Worm (Caenorhabditis elegans): ENCODE measurements around the gene R13A5.11.
A peak's percentile ranks its signal among the peaks of the same experiment; 100 is the strongest.

The R13A5.11 gene

DNA sequence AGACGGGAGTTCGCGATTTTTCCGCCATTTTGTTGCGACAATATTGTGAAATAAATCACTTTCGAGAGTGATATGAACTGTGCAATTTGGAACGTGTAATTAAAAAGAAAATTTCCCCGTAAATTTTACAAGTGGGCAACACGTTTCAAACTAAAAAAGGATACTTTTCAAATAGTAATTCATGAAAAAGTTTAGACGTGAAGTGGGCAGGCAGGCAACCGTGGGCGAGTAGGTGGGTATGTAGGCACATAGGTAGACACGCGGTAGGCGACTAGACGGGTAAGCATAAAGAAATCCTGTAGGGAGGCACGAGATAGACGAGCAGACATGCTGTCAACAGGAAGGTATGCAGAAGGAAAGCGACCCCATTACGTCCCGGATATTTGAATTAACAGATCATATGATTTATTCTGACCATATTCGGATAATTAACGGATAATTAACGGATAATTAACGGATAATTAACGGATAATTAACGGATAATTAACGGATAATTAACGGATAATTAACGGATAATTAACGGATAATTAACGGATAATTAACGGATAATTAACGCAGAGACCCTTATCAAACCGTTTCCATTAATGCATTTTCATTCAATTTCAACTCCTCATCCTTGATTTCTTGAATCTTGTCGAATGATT lies at the start of gene R13A5.11:
TSS of gene R13A5.11 (minus strand) at position 51 of the 644 bp plus-strand sequence.
- TF ChIP-seq ceh-43 (GFP tag; optimal IDR thresholded peaks at IDR 0.05) (peak; percentile 84), nhr-237 (tag; optimal IDR thresholded peaks at IDR 0.05) (no peak), M03D4.4 (tag; optimal IDR thresholded peaks at IDR 0.05) (no peak)

ce11 chrIII:7642015-7642414 lies 48.9 kb upstream of the R13A5.11 start:
- no peak for TF ChIP-seq mep-1 (tag; optimal IDR thresholded peaks at IDR 0.05)
- TF ChIP-seq elt-1 (tag; optimal IDR thresholded peaks at IDR 0.05; ENCODE audit: borderline replicate concordance, insufficient read depth): no peak
- TF ChIP-seq flh-1 (GFP tag; optimal IDR thresholded peaks at IDR 0.05): peak; percentile 61
- TF ChIP-seq unc-39 (tag; optimal IDR thresholded peaks at IDR 0.05): no peak
- TF ChIP-seq zip-8 (tag; optimal IDR thresholded peaks at IDR 0.05): no peak
- peak; percentile 63 for TF ChIP-seq drap-1 (GFP tag; optimal IDR thresholded peaks at IDR 0.05)
- no peak for TF ChIP-seq nhr-2 (tag; optimal IDR thresholded peaks at IDR 0.05)
- no peak for TF ChIP-seq ceh-39 (tag; optimal IDR thresholded peaks at IDR 0.05)
- TF ChIP-seq sem-2 (GFP tag; optimal IDR thresholded peaks at IDR 0.05): peak; percentile 51
- TF ChIP-seq nhr-28 (tag; optimal IDR thresholded peaks at IDR 0.05): no peak
- TF ChIP-seq bed-3 (GFP tag; optimal IDR thresholded peaks at IDR 0.05): no peak
- TF ChIP-seq unc-62 (GFP tag; optimal IDR thresholded peaks at IDR 0.05): no peak
- TF ChIP-seq ceh-43 (GFP tag; optimal IDR thresholded peaks at IDR 0.05): no peak
- no peak for TF ChIP-seq blmp-1 (tag; optimal IDR thresholded peaks at IDR 0.05)
- peak; percentile 9 for TF ChIP-seq tbx-8 (GFP tag; optimal IDR thresholded peaks at IDR 0.05)
- TF ChIP-seq lin-32 (GFP tag; optimal IDR thresholded peaks at IDR 0.05): peak; percentile 35
- TF ChIP-seq lsy-2 (tag; optimal IDR thresholded peaks at IDR 0.05): no peak
- TF ChIP-seq nhr-12 (tag; optimal IDR thresholded peaks at IDR 0.05): no peak
- TF ChIP-seq nhr-237 (tag; optimal IDR thresholded peaks at IDR 0.05): no peak
- peak; percentile 61 for TF ChIP-seq unc-120 (tag; optimal IDR thresholded peaks at IDR 0.05; ENCODE audit: poor library complexity, severe bottlenecking)
- TF ChIP-seq ztf-11 (tag; optimal IDR thresholded peaks at IDR 0.05): no peak
- no peak for TF ChIP-seq nhr-76 (tag; optimal IDR thresholded peaks at IDR 0.05)
- no peak for TF ChIP-seq elt-3 (tag; optimal IDR thresholded peaks at IDR 0.05)
- TF ChIP-seq ces-1 (GFP tag; optimal IDR thresholded peaks at IDR 0.05): no peak
- peak; percentile 76 for TF ChIP-seq sptf-1 (tag; optimal IDR thresholded peaks at IDR 0.05)
- peak; percentile 71 for TF ChIP-seq M03D4.4 (tag; optimal IDR thresholded peaks at IDR 0.05)
- no peak for TF ChIP-seq pha-4 (tag; optimal IDR thresholded peaks at IDR 0.05)
- TF ChIP-seq ceh-83 (GFP tag; optimal IDR thresholded peaks at IDR 0.05): peak; percentile 83
- no peak for TF ChIP-seq snpc-4 (tag; optimal IDR thresholded peaks at IDR 0.05)
- TF ChIP-seq lin-13 (tag; optimal IDR thresholded peaks at IDR 0.05): peak; percentile 20
- TF ChIP-seq ham-2 (GFP tag; optimal IDR thresholded peaks at IDR 0.05): no peak
- TF ChIP-seq mls-2 (tag; optimal IDR thresholded peaks at IDR 0.05): peak; percentile 65
- TF ChIP-seq hlh-1 (tag; optimal IDR thresholded peaks at IDR 0.05): no peak
- TF ChIP-seq mab-5 (tag; optimal IDR thresholded peaks at IDR 0.05): no peak
- peak; percentile 63 for TF ChIP-seq cnd-1 (tag; optimal IDR thresholded peaks at IDR 0.05)

ce11 chrIII:7641337-7641736 lies 48.2 kb upstream of the R13A5.11 start:
- TF ChIP-seq ztf-11 (tag; optimal IDR thresholded peaks at IDR 0.05) (no peak), pha-4 (tag; optimal IDR thresholded peaks at IDR 0.05) (no peak), unc-120 (tag; optimal IDR thresholded peaks at IDR 0.05; ENCODE audit: poor library complexity, severe bottlenecking) (no peak), lsy-2 (tag; optimal IDR thresholded peaks at IDR 0.05) (no peak), unc-62 (GFP tag; optimal IDR thresholded peaks at IDR 0.05) (no peak), drap-1 (GFP tag; optimal IDR thresholded peaks at IDR 0.05) (no peak), snpc-4 (tag; optimal IDR thresholded peaks at IDR 0.05) (no peak), nhr-76 (tag; optimal IDR thresholded peaks at IDR 0.05) (no peak), M03D4.4 (tag; optimal IDR thresholded peaks at IDR 0.05) (no peak), mls-2 (tag; optimal IDR thresholded peaks at IDR 0.05) (no peak), blmp-1 (tag; optimal IDR thresholded peaks at IDR 0.05) (no peak), flh-1 (GFP tag; optimal IDR thresholded peaks at IDR 0.05) (no peak), nhr-237 (tag; optimal IDR thresholded peaks at IDR 0.05) (no peak), hlh-1 (tag; optimal IDR thresholded peaks at IDR 0.05) (no peak), unc-39 (tag; optimal IDR thresholded peaks at IDR 0.05) (no peak), nhr-28 (tag; optimal IDR thresholded peaks at IDR 0.05) (no peak), ces-1 (GFP tag; optimal IDR thresholded peaks at IDR 0.05) (no peak), ham-2 (GFP tag; optimal IDR thresholded peaks at IDR 0.05) (no peak), ceh-43 (GFP tag; optimal IDR thresholded peaks at IDR 0.05) (no peak)

Data from whole organism, mixed stage, embryonic.